Worm (Caenorhabditis elegans) whole organism, midembryonic: ENCODE measurements around the gene srd-26.

Experiments used
- cog-1 ChIP-seq: sonication (generic microtip); optimal IDR thresholded peaks from 2 replicates; lab custom pipeline; 2016; ENCODE audit warnings: missing genetic modification characterization, missing compliant biosample characterization
- flt-1 ChIP-seq: fragments of 200-800 bp; sonication (Bioruptor generic); IDR thresholded peaks from 2 replicates; pipeline ENCODE4 v1.3.6; 2022; ENCODE audit warnings: missing genetic modification characterization, missing compliant biosample characterization
- tab-1 ChIP-seq: fragments of 200-800 bp; sonication (Bioruptor generic); IDR thresholded peaks from 2 replicates; pipeline ENCODE4 v1.3.6; 2022; ENCODE audit warnings: missing genetic modification characterization, missing compliant biosample characterization
- ztf-23 ChIP-seq: fragments of 200-800 bp; sonication (Bioruptor generic); IDR thresholded peaks from 2 replicates; pipeline ENCODE4 v1.3.6; 2022; ENCODE audit warnings: missing genetic modification reagents, missing genetic modification characterization, missing compliant biosample characterization

DNA sequence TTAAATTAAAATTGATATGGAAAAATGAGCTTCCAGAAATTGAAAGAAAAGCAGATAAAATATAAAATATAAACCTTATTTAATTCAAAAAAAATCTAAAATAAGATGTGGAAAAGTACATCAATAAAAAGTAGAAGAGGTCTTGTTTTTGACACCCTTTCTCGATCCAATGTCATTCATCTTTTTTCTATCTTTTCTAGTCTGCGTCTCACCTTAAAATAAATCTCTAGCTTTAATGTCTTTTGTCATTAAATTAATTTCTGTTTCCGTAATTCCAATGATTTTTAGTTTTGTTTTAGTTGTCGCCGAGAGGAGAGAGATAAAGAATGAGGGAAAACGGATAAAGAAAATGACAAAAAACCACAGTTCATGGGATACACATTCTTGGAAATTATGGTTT is 13.7 kb downstream of the srd-26 start:
- no peak for TF ChIP-seq flt-1 (GFP tag; lab: Robert Waterston, UW)
- TF ChIP-seq tab-1 (GFP tag; lab: Robert Waterston, UW): no peak
- no peak for TF ChIP-seq cog-1 (tag; lab: Kevin White, UChicago)
- TF ChIP-seq ztf-23 (GFP tag; lab: Robert Waterston, UW): no peak
